Worm (Caenorhabditis elegans) whole organism, L2 larva: Measurements from ENCODE around the gene sre-31.

Experiments used
- Y55F3AM.14 ChIP-seq: fragments of 200-800 bp; sonication (Bioruptor generic); optimal IDR thresholded peaks from 2 replicates; lab custom pipeline; 2018; ENCODE audit warnings: mild to moderate bottlenecking, missing genetic modification characterization, missing compliant biosample characterization
- aly-2 ChIP-seq: fragments of 150-350 bp; optimal IDR thresholded peaks from 2 replicates; lab custom pipeline; 2014; ENCODE audit warnings: missing biosample characterization, missing genetic modification characterization
- ceh-16 ChIP-seq: fragments of 150-350 bp; optimal IDR thresholded peaks from 2 replicates; lab custom pipeline; 2014; ENCODE audit warnings: missing biosample characterization, missing genetic modification characterization
- elt-3 ChIP-seq: sonication (generic microtip); optimal IDR thresholded peaks from 2 replicates; lab custom pipeline; 2017; ENCODE audit warnings: missing biosample characterization, missing genetic modification characterization
- lsy-2 ChIP-seq, 2 experiments: fragments of 150-350 bp in 1 of 2; sonication (generic microtip) in 1 of 2; optimal IDR thresholded peaks; 2 replicates each; lab custom pipeline; 2014 to 2017; ENCODE audit warnings: missing biosample characterization in 2 of 2, missing genetic modification characterization in 2 of 2
- mdl-1 ChIP-seq, 2 experiments: fragments of 150-350 bp in 1 of 2; sonication (generic microtip) in 1 of 2; optimal IDR thresholded peaks; 2 replicates each; lab custom pipeline; 2017; ENCODE audit warnings: missing biosample characterization in 2 of 2, missing genetic modification characterization in 2 of 2
- nhr-77 ChIP-seq: fragments of 150-350 bp; optimal IDR thresholded peaks from 2 replicates; lab custom pipeline; 2014; ENCODE audit warnings: missing biosample characterization, missing genetic modification characterization
- snpc-4 ChIP-seq: fragments of 150-350 bp; optimal IDR thresholded peaks from 2 replicates; lab custom pipeline; 2014; ENCODE audit warnings: missing biosample characterization, missing genetic modification characterization
- unc-39 ChIP-seq: fragments of 150-350 bp; optimal IDR thresholded peaks from 2 replicates; lab custom pipeline; 2014; ENCODE audit warnings: missing biosample characterization, missing genetic modification characterization
- unc-55 ChIP-seq: fragments of 150-350 bp; sonication (generic microtip); optimal IDR thresholded peaks from 3 replicates; lab custom pipeline; 2014; ENCODE audit warnings: missing biosample characterization, missing genetic modification reagents, missing genetic modification characterization
- unc-62 ChIP-seq: fragments of 150-350 bp; optimal IDR thresholded peaks from 2 replicates; lab custom pipeline; 2014; ENCODE audit warnings: missing biosample characterization, missing genetic modification reagents, missing genetic modification characterization
- ztf-1 ChIP-seq: fragments of 200-800 bp; sonication (Bioruptor generic); conservative IDR thresholded peaks from 2 replicates; pipeline ENCODE4 v1.3.6; 2022; ENCODE audit warnings: missing genetic modification characterization, missing compliant biosample characterization
- ztf-11 ChIP-seq: sonication (generic microtip); optimal IDR thresholded peaks from 2 replicates; lab custom pipeline; 2017; ENCODE audit warnings: missing biosample characterization, missing genetic modification characterization

DNA sequence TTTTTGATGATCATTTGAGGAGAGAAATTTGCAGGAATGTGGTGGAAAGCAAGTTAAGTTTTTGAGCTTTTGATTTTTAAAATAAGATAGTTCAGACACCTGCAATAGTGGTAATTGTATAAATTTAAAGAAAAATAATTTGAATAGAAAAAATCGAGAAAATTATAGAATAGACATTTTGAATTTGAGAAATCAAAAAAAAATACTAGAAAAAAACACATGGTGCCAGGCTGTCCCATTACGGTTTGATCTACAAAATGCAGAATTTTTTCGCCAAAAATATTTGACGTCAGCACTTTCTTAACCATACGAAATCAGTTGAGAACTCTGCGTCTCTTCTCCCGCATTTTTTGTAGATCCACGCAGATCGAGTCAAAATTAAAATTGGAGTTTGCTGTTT, 8.9 kb upstream of the sre-31 start, which contains the start of gene sre-27:
- TF ChIP-seq snpc-4 (no peak), unc-39 (tag; lab: Kevin White, UChicago) (no peak), ztf-11 (no peak), unc-55 (GFP tag; lab: Kevin White, UChicago) (no peak), unc-62 (GFP tag; lab: Kevin White, UChicago) (no peak), lsy-2 (tag; optimal IDR thresholded peaks at IDR 0.05; lab: Kevin White, UChicago) (no peak), elt-3 (tag; lab: Kevin White, UChicago) (no peak), ztf-1 (GFP tag; lab: Robert Waterston, UW) (no peak), nhr-77 (no peak), aly-2 (tag; lab: Kevin White, UChicago) (no peak), ceh-16 (no peak), Y55F3AM.14 (GFP tag; lab: Kevin White, UChicago) (no peak), mdl-1 (tag; optimal IDR thresholded peaks at IDR 0.05; lab: Kevin White, UChicago) (no peak)
